Worm (Caenorhabditis elegans) whole organism, L4 larva: ENCODE data around the gene gly-1.

Source experiments
- F26F4.8 ChIP-seq: fragments of 200-800 bp; sonication (Bioruptor generic); conservative IDR thresholded peaks from 2 replicates; pipeline ENCODE4 v1.3.6; 2022; ENCODE audit warnings: missing genetic modification characterization, missing compliant biosample characterization
- F37D6.2 ChIP-seq: sonication (generic microtip); optimal IDR thresholded peaks from 2 replicates; lab custom pipeline; 2016; ENCODE audit warnings: mild to moderate bottlenecking, missing genetic modification characterization, missing compliant biosample characterization
- R02D3.7 ChIP-seq: fragments of 150-350 bp; sonication (generic microtip); optimal IDR thresholded peaks from 3 replicates; lab custom pipeline; 2014; ENCODE audit warnings: missing biosample characterization, missing genetic modification characterization
- T20F7.1 ChIP-seq: fragments of 200-800 bp; sonication (Bioruptor generic); optimal IDR thresholded peaks from 2 replicates; lab custom pipeline; 2018; ENCODE audit warnings: mild to moderate bottlenecking, missing genetic modification characterization, missing compliant biosample characterization
- ZK337.2 ChIP-seq: fragments of 200-800 bp; sonication (Bioruptor generic); IDR thresholded peaks from 2 replicates; pipeline ENCODE4 v1.3.6; 2022; ENCODE audit warnings: missing genetic modification reagents, missing genetic modification characterization, missing compliant biosample characterization
- ceh-20 ChIP-seq: fragments of 200-800 bp; sonication (Bioruptor generic); IDR thresholded peaks from 2 replicates; pipeline ENCODE4 v1.3.6; 2022; ENCODE audit warnings: missing genetic modification reagents, missing genetic modification characterization, missing compliant biosample characterization
- ceh-28 ChIP-seq: fragments of 150-350 bp; optimal IDR thresholded peaks from 2 replicates; lab custom pipeline; 2014; ENCODE audit warnings: missing biosample characterization, missing genetic modification reagents, missing genetic modification characterization
- ceh-44 ChIP-seq: fragments of 200-800 bp; sonication (Bioruptor generic); IDR thresholded peaks from 2 replicates; pipeline ENCODE4 v1.3.6; 2022; ENCODE audit warnings: missing genetic modification reagents, missing genetic modification characterization, missing compliant biosample characterization
- ceh-62 ChIP-seq: sonication (generic microtip); optimal IDR thresholded peaks from 2 replicates; lab custom pipeline; 2017; ENCODE audit warnings: missing biosample characterization, missing genetic modification characterization
- cey-2 ChIP-seq: sonication (generic microtip); optimal IDR thresholded peaks from 3 replicates; lab custom pipeline; 2017; ENCODE audit warnings: missing genetic modification characterization, mild to moderate bottlenecking, missing compliant biosample characterization, antibody characterized with exemption, borderline replicate concordance; ENCODE audit not compliant: insufficient read depth
- ctbp-1 ChIP-seq: fragments of 200-800 bp; sonication (Bioruptor generic); IDR thresholded peaks from 2 replicates; pipeline ENCODE4 v1.3.6; 2022; ENCODE audit warnings: missing genetic modification reagents, missing genetic modification characterization, missing compliant biosample characterization
- dmd-8 ChIP-seq: fragments of 200-800 bp; sonication (Bioruptor generic); IDR thresholded peaks from 2 replicates; pipeline ENCODE4 v1.3.6; 2022; ENCODE audit warnings: missing genetic modification characterization, missing compliant biosample characterization
- dmd-9 ChIP-seq: fragments of 200-800 bp; sonication (Bioruptor generic); IDR thresholded peaks from 2 replicates; pipeline ENCODE4 v1.3.6; 2022; ENCODE audit warnings: missing genetic modification reagents, missing genetic modification characterization, missing compliant biosample characterization
- duxl-1 ChIP-seq: sonication (generic microtip); optimal IDR thresholded peaks from 2 replicates; lab custom pipeline; 2016; ENCODE audit warnings: mild to moderate bottlenecking, missing genetic modification characterization, moderate library complexity, missing compliant biosample characterization; ENCODE audit not compliant: poor library complexity
- egl-27 ChIP-seq: sonication (generic microtip); optimal IDR thresholded peaks from 3 replicates; lab custom pipeline; 2017; ENCODE audit warnings: missing biosample characterization, missing genetic modification reagents, missing genetic modification characterization
- hmg-1.1 ChIP-seq: fragments of 200-800 bp; sonication (Bioruptor generic); IDR thresholded peaks from 2 replicates; pipeline ENCODE4 v1.3.6; 2022; ENCODE audit warnings: missing genetic modification reagents, missing genetic modification characterization, missing compliant biosample characterization
- jun-1 ChIP-seq: fragments of 150-350 bp; optimal IDR thresholded peaks from 2 replicates; lab custom pipeline; 2014; ENCODE audit warnings: missing biosample characterization, missing genetic modification reagents, missing genetic modification characterization
- lim-7 ChIP-seq: fragments of 200-800 bp; sonication (Bioruptor generic); IDR thresholded peaks from 2 replicates; pipeline ENCODE4 v1.3.6; 2022; ENCODE audit warnings: missing genetic modification characterization, missing compliant biosample characterization
- lin-1 ChIP-seq: fragments of 200-800 bp; sonication (Bioruptor generic); IDR thresholded peaks from 2 replicates; pipeline ENCODE4 v1.3.6; 2022; ENCODE audit warnings: missing genetic modification reagents, missing genetic modification characterization, missing compliant biosample characterization
- lin-13 ChIP-seq: fragments of 150-350 bp; optimal IDR thresholded peaks from 2 replicates; lab custom pipeline; 2014; ENCODE audit warnings: missing biosample characterization, missing genetic modification reagents, missing genetic modification characterization
- lin-29 ChIP-seq: fragments of 200-800 bp; sonication (Bioruptor generic); IDR thresholded peaks from 2 replicates; pipeline ENCODE4 v1.3.6; 2022; ENCODE audit warnings: missing genetic modification reagents, missing genetic modification characterization, missing compliant biosample characterization
- lin-38 ChIP-seq: fragments of 200-800 bp; sonication (Bioruptor generic); IDR thresholded peaks from 2 replicates; pipeline ENCODE4 v1.3.6; 2022; ENCODE audit warnings: missing genetic modification reagents, missing genetic modification characterization, missing compliant biosample characterization
- lin-39 ChIP-seq: fragments of 150-350 bp; optimal IDR thresholded peaks from 2 replicates; lab custom pipeline; 2014; ENCODE audit warnings: missing biosample characterization, missing genetic modification reagents, missing genetic modification characterization
- madf-5 ChIP-seq, 2 experiments: fragments of 200-800 bp; sonication (Bioruptor generic); IDR thresholded peaks; 2 replicates each; pipeline ENCODE4 v1.3.6; 2022; ENCODE audit warnings: missing compliant biosample characterization in 2 of 2, missing genetic modification characterization in 2 of 2
- mdl-1 ChIP-seq, 2 experiments: fragments of 150-350 bp in 1 of 2; sonication (generic microtip) in 1 of 2; optimal IDR thresholded peaks; 2 replicates each; lab custom pipeline; 2014 to 2017; ENCODE audit warnings: missing biosample characterization in 2 of 2, missing genetic modification characterization in 2 of 2
- mdt-29 ChIP-seq: fragments of 200-800 bp; sonication (Bioruptor generic); IDR thresholded peaks from 2 replicates; pipeline ENCODE4 v1.3.6; 2022; ENCODE audit warnings: missing genetic modification reagents, missing genetic modification characterization, missing compliant biosample characterization
- mes-2 ChIP-seq: sonication (generic microtip); optimal IDR thresholded peaks from 2 replicates; lab custom pipeline; 2016; ENCODE audit warnings: missing genotype, mild to moderate bottlenecking, missing genetic modification characterization, missing compliant biosample characterization; ENCODE audit not compliant: poor library complexity, severe bottlenecking
- mxl-2 ChIP-seq: fragments of 200-800 bp; sonication (Bioruptor generic); conservative IDR thresholded peaks from 2 replicates; pipeline ENCODE4 v1.3.6; 2022; ENCODE audit warnings: missing genetic modification reagents, missing genetic modification characterization, missing compliant biosample characterization
- mxl-3 ChIP-seq: fragments of 200-800 bp; sonication (Bioruptor generic); optimal IDR thresholded peaks from 2 replicates; lab custom pipeline; 2018; ENCODE audit warnings: mild to moderate bottlenecking, missing genetic modification characterization, missing compliant biosample characterization
- nhr-25 ChIP-seq: sonication (generic microtip); optimal IDR thresholded peaks from 2 replicates; lab custom pipeline; 2017; ENCODE audit warnings: missing genetic modification characterization, mild to moderate bottlenecking, missing compliant biosample characterization, antibody characterized with exemption, moderate library complexity, borderline replicate concordance; ENCODE audit not compliant: insufficient read depth
- nhr-42 ChIP-seq: fragments of 200-800 bp; sonication (Bioruptor generic); IDR thresholded peaks from 2 replicates; pipeline ENCODE4 v1.3.6; 2022; ENCODE audit warnings: missing genetic modification characterization, missing compliant biosample characterization
- nhr-6 ChIP-seq: fragments of 150-350 bp; optimal IDR thresholded peaks from 2 replicates; lab custom pipeline; 2014; ENCODE audit warnings: missing biosample characterization, missing genetic modification characterization
- nhr-76 ChIP-seq: fragments of 150-350 bp; optimal IDR thresholded peaks from 2 replicates; lab custom pipeline; 2014; ENCODE audit warnings: missing biosample characterization, missing genetic modification characterization
- nhr-77 ChIP-seq: fragments of 150-350 bp; optimal IDR thresholded peaks from 2 replicates; lab custom pipeline; 2014; ENCODE audit warnings: missing biosample characterization, missing genetic modification characterization
- pha-4 ChIP-seq, 2 experiments: fragments of 150-350 bp in 1 of 2; fragments of 200-800 bp in 1 of 2; sonication (Bioruptor generic) in 1 of 2; IDR thresholded peaks in 1 of 2; optimal IDR thresholded peaks in 1 of 2; 2 replicates each; pipeline versions ENCODE4 v1.3.6 to Lab custom; 2014 to 2022; ENCODE audit warnings: missing genetic modification characterization in 2 of 2, missing genetic modification reagents in 2 of 2, missing biosample characterization in 1 of 2, missing compliant biosample characterization in 1 of 2
- php-3 ChIP-seq: fragments of 200-800 bp; sonication (Bioruptor generic); IDR thresholded peaks from 2 replicates; pipeline ENCODE4 v1.3.6; 2022; ENCODE audit warnings: missing genetic modification reagents, missing genetic modification characterization, missing compliant biosample characterization
- pqm-1 ChIP-seq: sonication (generic microtip); optimal IDR thresholded peaks from 2 replicates; lab custom pipeline; 2017; ENCODE audit warnings: missing biosample characterization, missing genetic modification characterization
- saeg-2 ChIP-seq: fragments of 200-800 bp; sonication (Bioruptor generic); IDR thresholded peaks from 2 replicates; pipeline ENCODE4 v1.3.6; 2022; ENCODE audit warnings: missing genetic modification reagents, missing genetic modification characterization, missing compliant biosample characterization
- sdz-12 ChIP-seq: fragments of 200-800 bp; sonication (Bioruptor generic); optimal IDR thresholded peaks from 2 replicates; lab custom pipeline; 2018; ENCODE audit warnings: mild to moderate bottlenecking, missing genetic modification characterization, missing compliant biosample characterization
- set-16 ChIP-seq: fragments of 200-800 bp; sonication (Bioruptor generic); IDR thresholded peaks from 2 replicates; pipeline ENCODE4 v1.3.6; 2022; ENCODE audit warnings: missing genetic modification reagents, missing genetic modification characterization, missing compliant biosample characterization
- skn-1 ChIP-seq: fragments of 150-350 bp; optimal IDR thresholded peaks from 2 replicates; lab custom pipeline; 2014; ENCODE audit warnings: missing biosample characterization, missing genetic modification characterization
- snpc-1.2 ChIP-seq: fragments of 200-800 bp; sonication (Bioruptor generic); IDR thresholded peaks from 2 replicates; pipeline ENCODE4 v1.3.6; 2022; ENCODE audit warnings: missing genetic modification reagents, missing genetic modification characterization, missing compliant biosample characterization
- snpc-4 ChIP-seq: fragments of 150-350 bp; optimal IDR thresholded peaks from 2 replicates; lab custom pipeline; 2014; ENCODE audit warnings: missing biosample characterization, missing genetic modification characterization
- unc-62 ChIP-seq, 3 experiments: fragments of 150-350 bp in 1 of 3; sonication (generic microtip); optimal IDR thresholded peaks in 2 of 3; peaks in 1 of 3; 1 replicate in 1 of 3; 2 replicates in 2 of 3; lab custom pipeline; 2014 to 2017; ENCODE audit warnings: missing biosample characterization in 3 of 3, missing genetic modification characterization in 3 of 3, missing genetic modification reagents in 3 of 3, missing genotype in 1 of 3
- vab-7 ChIP-seq: fragments of 200-800 bp; sonication (Bioruptor generic); IDR thresholded peaks from 2 replicates; pipeline ENCODE4 v1.3.6; 2022; ENCODE audit warnings: missing genetic modification reagents, missing genetic modification characterization, missing compliant biosample characterization
- zfp-2 ChIP-seq: sonication (generic microtip); optimal IDR thresholded peaks from 2 replicates; lab custom pipeline; 2016; ENCODE audit warnings: mild to moderate bottlenecking, missing genetic modification characterization, missing compliant biosample characterization
- ztf-11 ChIP-seq: fragments of 150-350 bp; optimal IDR thresholded peaks from 2 replicates; lab custom pipeline; 2014; ENCODE audit warnings: missing biosample characterization, missing genetic modification characterization
- ztf-7 ChIP-seq: fragments of 150-350 bp; optimal IDR thresholded peaks from 2 replicates; lab custom pipeline; 2014; ENCODE audit warnings: missing biosample characterization, missing genetic modification characterization

The gly-1 gene

DNA sequence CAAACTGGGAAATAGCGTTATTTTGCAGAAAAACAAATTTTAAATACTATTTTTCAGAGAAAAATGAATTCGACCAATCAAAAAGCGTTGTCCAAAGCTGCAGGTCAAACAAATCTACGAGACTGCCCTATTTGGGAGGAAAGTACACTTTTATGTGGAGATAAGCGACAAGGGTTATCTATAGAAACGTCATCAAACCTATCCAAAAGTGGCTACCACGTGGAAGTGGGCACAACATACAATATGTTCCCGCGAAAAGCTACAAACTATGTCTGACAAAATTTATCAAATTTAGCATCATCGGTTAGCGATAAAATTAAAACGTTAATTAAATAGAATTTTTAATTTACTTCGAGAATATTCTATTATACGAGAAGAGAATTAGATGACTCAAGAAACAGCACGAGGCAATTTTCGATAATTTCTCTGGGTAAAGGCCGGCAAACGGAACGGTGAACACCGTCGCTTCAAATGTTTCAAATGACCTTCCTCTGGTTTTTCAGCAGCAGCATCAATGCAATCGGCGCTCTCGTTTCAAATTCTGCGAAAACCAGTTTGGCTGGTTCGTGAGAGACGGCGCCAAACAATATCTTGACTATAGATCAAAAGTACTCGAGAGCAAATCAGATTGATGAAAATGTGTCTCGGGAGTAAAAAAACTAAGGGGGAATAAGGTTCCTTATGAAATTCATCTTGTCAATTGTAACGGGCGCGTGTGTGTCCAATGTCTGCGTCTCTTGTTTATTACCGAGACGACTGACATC is 40.1 kb downstream of the gly-1 start (continued):
- TF ChIP-seq lin-29 (no peak), mxl-3 (GFP tag; lab: Kevin White, UChicago) (peak; percentile 17), dmd-9 (GFP tag; lab: Robert Waterston, UW) (no peak), ceh-44 (GFP tag; lab: Robert Waterston, UW) (no peak), ctbp-1 (GFP tag; lab: Robert Waterston, UW) (no peak), lin-38 (no peak; the same call in 1 of the 2 replicates), egl-27 (tag; lab: Kevin White, UChicago) (no peak), unc-62 (GFP tag; optimal IDR thresholded peaks at IDR 0.05 in 1 of 2; lab: Kevin White, UChicago) (peak in 1 of 2 experiments; percentile 64), unc-62 (tag; optimal IDR thresholded peaks at IDR 0.05; lab: Kevin White, UChicago) (no peak), dmd-8 (GFP tag; lab: Robert Waterston, UW) (no peak), nhr-42 (no peak), nhr-25 (tag; lab: Kevin White, UChicago) (no peak), hmg-1.1 (GFP tag; lab: Robert Waterston, UW) (no peak), vab-7 (GFP tag; lab: Robert Waterston, UW) (no peak), ceh-28 (tag; lab: Kevin White, UChicago) (no peak), snpc-1.2 (GFP tag; lab: Robert Waterston, UW) (no peak), ceh-62 (tag; lab: Kevin White, UChicago) (no peak), mes-2 (tag; lab: Kevin White, UChicago) (no peak), php-3 (GFP tag; lab: Robert Waterston, UW) (no peak), mdl-1 (tag; optimal IDR thresholded peaks at IDR 0.05; lab: Kevin White, UChicago) (peak; percentile 18 to 25), snpc-4 (tag; lab: Kevin White, UChicago) (no peak), jun-1 (tag; lab: Kevin White, UChicago) (no peak), lim-7 (GFP tag; lab: Robert Waterston, UW) (no peak), set-16 (GFP tag; lab: Robert Waterston, UW) (0 out of 2 replicates have a peak, but pooled peaks have one; percentile 13), nhr-6 (tag; lab: Kevin White, UChicago) (no peak), R02D3.7 (tag; lab: Kevin White, UChicago) (no peak), T20F7.1 (GFP tag; lab: Kevin White, UChicago) (peak; percentile 17), ZK337.2 (no peak), F26F4.8 (no peak), skn-1 (tag; lab: Kevin White, UChicago) (no peak), lin-39 (tag; lab: Kevin White, UChicago) (no peak), saeg-2 (0 out of 2 replicates have a peak, but pooled peaks have one; percentile 10), duxl-1 (tag; lab: Kevin White, UChicago) (no peak), F37D6.2 (tag; lab: Kevin White, UChicago) (no peak), lin-13 (GFP tag; lab: Kevin White, UChicago) (no peak), nhr-76 (no peak), ceh-20 (no peak), ztf-11 (tag; lab: Kevin White, UChicago) (no peak), nhr-77 (tag; lab: Kevin White, UChicago) (no peak), pha-4 (GFP tag; IDR thresholded peaks at IDR 0.05; lab: Robert Waterston, UW) (no peak), pha-4 (tag; optimal IDR thresholded peaks at IDR 0.05; lab: Kevin White, UChicago) (no peak), pqm-1 (no peak), cey-2 (tag; lab: Kevin White, UChicago) (no peak), madf-5 (GFP tag; IDR thresholded peaks at IDR 0.05; lab: Robert Waterston, UW) (no peak), lin-1 (GFP tag; lab: Robert Waterston, UW) (0 out of 2 replicates have a peak, but pooled peaks have one; percentile 51), ztf-7 (no peak), mxl-2 (GFP tag; lab: Robert Waterston, UW) (no peak), zfp-2 (tag; lab: Kevin White, UChicago) (no peak), mdt-29 (GFP tag; lab: Robert Waterston, UW) (no peak), sdz-12 (GFP tag; lab: Kevin White, UChicago) (no peak)
